Worm (Caenorhabditis elegans) whole organism, early embryonic: Measurements from ENCODE around the gene mig-6.

Experiments used
- B0310.2 ChIP-seq: sonication (generic microtip); optimal IDR thresholded peaks from 2 replicates; lab custom pipeline; 2016; ENCODE audit warnings: mild to moderate bottlenecking, missing genetic modification characterization, missing compliant biosample characterization
- aly-1 ChIP-seq: sonication (generic microtip); optimal IDR thresholded peaks from 2 replicates; lab custom pipeline; 2016; ENCODE audit warnings: missing genetic modification characterization, missing compliant biosample characterization
- ama-1 ChIP-seq: fragments of 150-350 bp; optimal IDR thresholded peaks from 2 replicates; lab custom pipeline; 2014
- ceh-13 ChIP-seq: fragments of 200-800 bp; sonication (Bioruptor generic); optimal IDR thresholded peaks from 2 replicates; lab custom pipeline; 2018; ENCODE audit warnings: mild to moderate bottlenecking, missing genetic modification characterization, missing compliant biosample characterization
- ceh-36 ChIP-seq: sonication (generic microtip); optimal IDR thresholded peaks from 2 replicates; lab custom pipeline; 2016; ENCODE audit warnings: missing genetic modification characterization, inconsistent platforms, missing compliant biosample characterization
- ets-7 ChIP-seq: sonication (generic microtip); optimal IDR thresholded peaks from 2 replicates; lab custom pipeline; 2016; ENCODE audit warnings: missing genotype, missing genetic modification characterization, missing compliant biosample characterization
- flt-1 ChIP-seq: fragments of 200-800 bp; sonication (Bioruptor generic); IDR thresholded peaks from 2 replicates; pipeline ENCODE4 v1.3.6; 2022; ENCODE audit warnings: missing genetic modification characterization, missing compliant biosample characterization
- hmbx-1 ChIP-seq: sonication (generic microtip); optimal IDR thresholded peaks from 2 replicates; lab custom pipeline; 2016; ENCODE audit warnings: mild to moderate bottlenecking, missing genetic modification characterization, missing compliant biosample characterization
- hmg-4 ChIP-seq: fragments of 200-800 bp; sonication (Bioruptor generic); optimal IDR thresholded peaks from 2 replicates; lab custom pipeline; 2018; ENCODE audit warnings: mild to moderate bottlenecking, missing genetic modification characterization, missing compliant biosample characterization
- hnd-1 ChIP-seq: sonication (generic microtip); optimal IDR thresholded peaks from 2 replicates; lab custom pipeline; 2016; ENCODE audit warnings: missing genetic modification characterization, missing compliant biosample characterization
- pes-1 ChIP-seq: fragments of 200-800 bp; sonication (Bioruptor generic); IDR thresholded peaks from 2 replicates; pipeline ENCODE4 v1.3.6; 2022; ENCODE audit warnings: missing genetic modification reagents, missing genetic modification characterization, missing compliant biosample characterization
- scrt-1 ChIP-seq: fragments of 200-800 bp; sonication (Bioruptor generic); IDR thresholded peaks from 2 replicates; pipeline ENCODE4 v1.3.6; 2022; ENCODE audit warnings: missing genetic modification characterization, missing compliant biosample characterization
- tbx-11 ChIP-seq: fragments of 200-800 bp; sonication (Bioruptor generic); IDR thresholded peaks from 2 replicates; pipeline ENCODE4 v1.3.6; 2022; ENCODE audit warnings: missing genetic modification characterization, missing compliant biosample characterization
- tra-4 ChIP-seq: sonication (generic microtip); optimal IDR thresholded peaks from 2 replicates; lab custom pipeline; 2017; ENCODE audit warnings: missing genetic modification characterization, missing compliant biosample characterization

ce11 chrV:7853900-7854299, 26.9 kb downstream of the mig-6 start:
- no peak for TF ChIP-seq aly-1
- no peak for TF ChIP-seq flt-1
- TF ChIP-seq ets-7 (tag; lab: Kevin White, UChicago) = no peak
- no peak for TF ChIP-seq scrt-1 (GFP tag; lab: Robert Waterston, UW)
- no peak for TF ChIP-seq ceh-36 (tag; lab: Kevin White, UChicago)
- no peak for TF ChIP-seq ama-1 (lab: Kevin White, UChicago)
- TF ChIP-seq hnd-1 (tag; lab: Kevin White, UChicago) = no peak
- no peak for TF ChIP-seq hmg-4 (GFP tag; lab: Kevin White, UChicago)
- no peak for TF ChIP-seq hmbx-1 (tag; lab: Kevin White, UChicago)
- no peak for TF ChIP-seq tra-4
- TF ChIP-seq B0310.2 = no peak
- no peak for TF ChIP-seq tbx-11
- TF ChIP-seq pes-1 (GFP tag; lab: Robert Waterston, UW) = no peak
- TF ChIP-seq ceh-13 (GFP tag; lab: Kevin White, UChicago) = no peak
